Worm (Caenorhabditis elegans): Measurements from ENCODE around the gene memi-1.

Gene memi-1

ce11 chrIV:4749728-4750278, 10.4 kb downstream of the memi-1 start, which contains the start of the genes rpl-20 and Y17G9B.5 (continued):
- TF ChIP-seq lin-15B (tag; optimal IDR thresholded peaks at IDR 0.05): peak; percentile 99
- peak; percentile 99 for TF ChIP-seq lin-13 (GFP tag; optimal IDR thresholded peaks at IDR 0.05)
- TF ChIP-seq unc-130 (GFP tag; optimal IDR thresholded peaks at IDR 0.05): peak; percentile 98
- peak; percentile 99 for TF ChIP-seq vab-7 (GFP tag; IDR thresholded peaks at IDR 0.05)
- peak; percentile 38 for TF ChIP-seq ztf-11 (tag; optimal IDR thresholded peaks at IDR 0.05)
- peak; percentile 97 for TF ChIP-seq nhr-25 (tag; optimal IDR thresholded peaks at IDR 0.05; ENCODE audit: borderline replicate concordance, insufficient read depth)
- TF ChIP-seq F44E2.7 (GFP tag; IDR thresholded peaks at IDR 0.05): peak; percentile 91
- TF ChIP-seq ama-1 (optimal IDR thresholded peaks at IDR 0.05): peak; percentile 92
- TF ChIP-seq Y48G9A.11 (GFP tag; IDR thresholded peaks at IDR 0.05): peak; percentile 95
- TF ChIP-seq madf-5 (GFP tag; IDR thresholded peaks at IDR 0.05): peak; percentile 96 to 99
- peak; percentile 99 for TF ChIP-seq lin-1 (GFP tag; IDR thresholded peaks at IDR 0.05)
- TF ChIP-seq fkh-10 (GFP tag; optimal IDR thresholded peaks at IDR 0.05): peak; percentile 100
- TF ChIP-seq mdt-29 (GFP tag; IDR thresholded peaks at IDR 0.05): peak; percentile 97
- peak; percentile 99 for TF ChIP-seq nhr-42 (GFP tag; IDR thresholded peaks at IDR 0.05)
- TF ChIP-seq duxl-1 (tag; optimal IDR thresholded peaks at IDR 0.05; ENCODE audit: poor library complexity): peak; percentile 98
- peak; percentile 99 for TF ChIP-seq dpl-1 (GFP tag; optimal IDR thresholded peaks at IDR 0.05)
- TF ChIP-seq daf-8 (GFP tag; IDR thresholded peaks at IDR 0.05): peak; percentile 95
- TF ChIP-seq F49E8.2 (tag; optimal IDR thresholded peaks at IDR 0.05; ENCODE audit: borderline replicate concordance): peak; percentile 98
- peak; percentile 100 for TF ChIP-seq hlh-11 (tag; optimal IDR thresholded peaks at IDR 0.05)
- TF ChIP-seq spr-1 (tag; optimal IDR thresholded peaks at IDR 0.05): peak; percentile 99
- peak; percentile 99 for TF ChIP-seq ctbp-1 (GFP tag; IDR thresholded peaks at IDR 0.05)
- peak; percentile 88 for TF ChIP-seq ceh-32 (tag; optimal IDR thresholded peaks at IDR 0.05; ENCODE audit: poor library complexity)
- TF ChIP-seq zfp-3 (GFP tag; conservative IDR thresholded peaks at IDR 0.05): peak; percentile 99
- TF ChIP-seq egl-43 (GFP tag; IDR thresholded peaks at IDR 0.05): peak; percentile 98
- TF ChIP-seq F10B5.3 (tag; optimal IDR thresholded peaks at IDR 0.05): peak; percentile 96
- TF ChIP-seq tag-97 (GFP tag; IDR thresholded peaks at IDR 0.05): peak; percentile 94; the same call in 1 of the 2 replicates
- TF ChIP-seq ZK546.5 (tag; optimal IDR thresholded peaks at IDR 0.05): peak; percentile 35 to 91
- TF ChIP-seq lin-38 (GFP tag; IDR thresholded peaks at IDR 0.05): peak; percentile 100
- TF ChIP-seq ceh-28 (tag; optimal IDR thresholded peaks at IDR 0.05): peak; percentile 74
- peak; percentile 99 for TF ChIP-seq arid-1 (GFP tag; conservative IDR thresholded peaks at IDR 0.05)
- 0 out of 2 replicates have a peak, but pooled peaks have one; percentile 75 for TF ChIP-seq zip-11 (GFP tag; IDR thresholded peaks at IDR 0.05)
- TF ChIP-seq aly-2 (tag; optimal IDR thresholded peaks at IDR 0.05): peak; percentile 2
- peak; percentile 96 for TF ChIP-seq ces-1 (GFP tag; optimal IDR thresholded peaks at IDR 0.05)
- TF ChIP-seq pqm-1 (tag; optimal IDR thresholded peaks at IDR 0.05): peak; percentile 94
- TF ChIP-seq gei-8 (GFP tag; optimal IDR thresholded peaks at IDR 0.05): peak; percentile 93
- peak; percentile 94 for TF ChIP-seq fos-1 (tag; optimal IDR thresholded peaks at IDR 0.05)
- TF ChIP-seq mxl-2 (GFP tag; conservative IDR thresholded peaks at IDR 0.05): peak; percentile 94
- peak; percentile 36 for TF ChIP-seq set-16 (GFP tag; IDR thresholded peaks at IDR 0.05)
- TF ChIP-seq daf-16 (GFP tag; optimal IDR thresholded peaks at IDR 0.05): peak; percentile 95 to 98
- TF ChIP-seq daf-16 (tag; optimal IDR thresholded peaks at IDR 0.05): peak; percentile 97
- peak; percentile 99 for TF ChIP-seq pha-4 (GFP tag; IDR thresholded peaks at IDR 0.05)
- peak; percentile 100 for TF ChIP-seq pha-4 (tag; optimal IDR thresholded peaks at IDR 0.05)
- peak; percentile 40 for TF ChIP-seq ceh-82 (tag; optimal IDR thresholded peaks at IDR 0.05)
- TF ChIP-seq rbr-2 (tag; optimal IDR thresholded peaks at IDR 0.05): peak; percentile 100
- peak; percentile 46; the same call in 1 of the 2 replicates for TF ChIP-seq dmd-8 (GFP tag; IDR thresholded peaks at IDR 0.05)
- peak; percentile 100 for TF ChIP-seq ceh-20 (GFP tag; IDR thresholded peaks at IDR 0.05)
- peak; percentile 97 for TF ChIP-seq snpc-1.2 (GFP tag; IDR thresholded peaks at IDR 0.05)
- peak; percentile 96 for TF ChIP-seq jun-1 (tag; optimal IDR thresholded peaks at IDR 0.05)
- TF ChIP-seq Y5F2A.4 (GFP tag; optimal IDR thresholded peaks at IDR 0.05): peak; percentile 97
- TF ChIP-seq unc-62 (GFP tag; optimal IDR thresholded peaks at IDR 0.05 in 1 of 2): peak; percentile 9 to 100
- no peak for TF ChIP-seq unc-62 (tag; optimal IDR thresholded peaks at IDR 0.05)
